Fruit fly (Drosophila melanogaster): ENCODE measurements around the gene stol.

DNA sequence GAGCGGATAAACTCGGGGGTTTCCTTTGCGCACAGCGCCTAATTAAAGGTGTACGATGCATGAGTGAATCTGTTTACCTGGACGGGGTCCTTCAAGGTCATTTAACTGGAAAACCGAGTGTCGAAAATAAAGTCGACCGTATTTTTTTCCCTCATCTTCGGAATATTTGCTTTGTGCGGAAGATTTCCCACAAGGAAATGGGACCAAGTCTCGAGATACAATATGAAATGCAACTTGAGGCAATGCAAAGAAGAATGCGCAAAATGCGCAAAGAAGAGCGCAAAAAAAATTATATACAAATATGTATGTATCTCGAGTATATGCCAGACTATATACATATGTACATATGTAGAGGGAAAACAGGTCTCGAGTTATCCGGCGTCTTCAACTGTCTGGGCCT is 24.9 kb upstream of the stol start:
- no peak for TF ChIP-seq Dll (optimal IDR thresholded peaks at IDR 0.05)
- TF ChIP-seq psq (optimal IDR thresholded peaks at IDR 0.05), result no peak
- TF ChIP-seq pan (optimal IDR thresholded peaks at IDR 0.05), result no peak

Data from whole organism.